Fruit fly (Drosophila melanogaster) whole organism, embryonic: ENCODE results near the gene CG9107.
A peak's percentile ranks its signal among the peaks of the same experiment; 100 is the strongest.

Experiments
- B-H1 ChIP-seq: fragments of 200-800 bp; sonication (Bioruptor generic); IDR thresholded peaks from 3 replicates; pipeline ENCODE4 v1.3.6; 2022; ENCODE audit warnings: missing biosample characterization, missing genetic modification characterization
- CG10431 ChIP-seq: fragments of 200-800 bp; sonication (Bioruptor generic); optimal IDR thresholded peaks from 3 replicates; lab custom pipeline; 2018; ENCODE audit warnings: missing biosample characterization, mild to moderate bottlenecking, missing genetic modification characterization
- CG11696 ChIP-seq: fragments of 200-800 bp; sonication (Bioruptor generic); IDR thresholded peaks from 2 replicates; pipeline ENCODE4 v1.3.6; 2022; ENCODE audit warnings: missing biosample characterization, missing genetic modification characterization
- CG12104 ChIP-seq: fragments of 200-800 bp; sonication (Bioruptor generic); optimal IDR thresholded peaks from 3 replicates; lab custom pipeline; 2016; ENCODE audit warnings: missing biosample characterization, missing genetic modification characterization
- CG12744 ChIP-seq: fragments of 200-800 bp; sonication (Bioruptor generic); optimal IDR thresholded peaks from 2 replicates; lab custom pipeline; 2016; ENCODE audit warnings: missing biosample characterization, missing genetic modification characterization
- CG15601 ChIP-seq: fragments of 200-800 bp; sonication (Bioruptor generic); optimal IDR thresholded peaks from 3 replicates; lab custom pipeline; 2019; ENCODE audit warnings: missing biosample characterization, mild to moderate bottlenecking, missing genetic modification characterization, moderate library complexity
- CG16863 ChIP-seq: fragments of 200-800 bp; sonication (Bioruptor generic); optimal IDR thresholded peaks from 3 replicates; lab custom pipeline; 2016; ENCODE audit warnings: missing biosample characterization, missing genetic modification characterization
- CG2889 ChIP-seq: fragments of 200-800 bp; sonication (Bioruptor generic); IDR thresholded peaks from 3 replicates; pipeline ENCODE4 v1.3.6; 2022; ENCODE audit warnings: missing biosample characterization, missing genetic modification characterization
- CG30431 ChIP-seq: fragments of 200-800 bp; sonication (Bioruptor generic); optimal IDR thresholded peaks from 2 replicates; lab custom pipeline; 2017; ENCODE audit warnings: missing biosample characterization, missing genetic modification characterization
- CG34224 ChIP-seq: fragments of 200-800 bp; sonication (Bioruptor generic); IDR thresholded peaks from 3 replicates; pipeline ENCODE4 v1.3.6; 2022; ENCODE audit warnings: missing biosample characterization, missing genetic modification characterization; ENCODE audit not compliant: partially characterized antibody
- CG42726 ChIP-seq: fragments of 200-800 bp; sonication (Bioruptor generic); IDR thresholded peaks from 2 replicates; pipeline ENCODE4 v1.3.6; 2022; ENCODE audit warnings: missing biosample characterization, missing genetic modification characterization; ENCODE audit not compliant: partially characterized antibody
- CG4820 ChIP-seq: fragments of 200-800 bp; sonication (Bioruptor generic); optimal IDR thresholded peaks from 3 replicates; lab custom pipeline; 2016; ENCODE audit warnings: missing biosample characterization, missing genetic modification characterization
- CG7271 ChIP-seq: fragments of 200-800 bp; sonication (Bioruptor generic); optimal IDR thresholded peaks from 2 replicates; lab custom pipeline; 2018; ENCODE audit warnings: missing biosample characterization, mild to moderate bottlenecking, missing genetic modification characterization, moderate library complexity
- CG9437 ChIP-seq: fragments of 200-800 bp; sonication (Bioruptor generic); optimal IDR thresholded peaks from 2 replicates; lab custom pipeline; 2018; ENCODE audit warnings: missing biosample characterization, mild to moderate bottlenecking, missing genetic modification characterization
- CG9817 ChIP-seq: fragments of 200-800 bp; sonication (Bioruptor generic); optimal IDR thresholded peaks from 2 replicates; lab custom pipeline; 2018; ENCODE audit warnings: missing biosample characterization, mild to moderate bottlenecking, missing genetic modification characterization, moderate library complexity
- CoRest ChIP-seq: fragments of 200-800 bp; sonication (Bioruptor generic); optimal IDR thresholded peaks from 3 replicates; lab custom pipeline; 2018; ENCODE audit warnings: missing biosample characterization, mild to moderate bottlenecking, missing genetic modification characterization, moderate library complexity
- D19A ChIP-seq: fragments of 200-800 bp; optimal IDR thresholded peaks from 3 replicates; lab custom pipeline; 2019; ENCODE audit warnings: missing biosample characterization, mild to moderate bottlenecking, missing genetic modification characterization, moderate library complexity
- Dip2 ChIP-seq: fragments of 200-800 bp; sonication (Bioruptor generic); IDR thresholded peaks from 2 replicates; pipeline ENCODE4 v1.3.6; 2022; ENCODE audit warnings: missing biosample characterization, missing genetic modification characterization
- Doc2 ChIP-seq: fragments of 200-800 bp; sonication (Bioruptor generic); IDR thresholded peaks from 2 replicates; pipeline ENCODE4 v1.3.6; 2022; ENCODE audit warnings: missing biosample characterization, missing genetic modification characterization
- Eip74EF ChIP-seq, 2 experiments: fragments of 200-800 bp in 1 of 2; fragments of >200 bp in 1 of 2; sonication (Bioruptor generic) in 1 of 2; optimal IDR thresholded peaks; 2 replicates each; lab custom pipeline; 2017 to 2019; ENCODE audit warnings: missing biosample characterization in 2 of 2, missing genetic modification characterization in 2 of 2, mild to moderate bottlenecking in 1 of 2, moderate library complexity in 1 of 2
- Fer1 ChIP-seq: fragments of 200-800 bp; sonication (Bioruptor generic); optimal IDR thresholded peaks from 2 replicates; lab custom pipeline; 2017; ENCODE audit warnings: missing biosample characterization, mild to moderate bottlenecking, missing genetic modification characterization
- HHEX ChIP-seq: fragments of 200-800 bp; sonication (Bioruptor generic); optimal IDR thresholded peaks from 3 replicates; lab custom pipeline; 2017; ENCODE audit warnings: missing biosample characterization, mild to moderate bottlenecking, missing genetic modification characterization, missing genetic modification reagents
- Hand ChIP-seq: fragments of 200-800 bp; sonication (Bioruptor generic); optimal IDR thresholded peaks from 2 replicates; lab custom pipeline; 2017; ENCODE audit warnings: mild to moderate bottlenecking, missing biosample characterization, missing genetic modification reagents, missing genetic modification characterization
- Hr51 ChIP-seq, 2 experiments: fragments of 200-800 bp; sonication (Bioruptor generic); optimal IDR thresholded peaks; 2 replicates in 1 of 2; 3 replicates in 1 of 2; lab custom pipeline; 2016 to 2018; ENCODE audit warnings: missing biosample characterization in 2 of 2, missing genetic modification characterization in 2 of 2, mild to moderate bottlenecking in 1 of 2, moderate library complexity in 1 of 2
- Neu2 ChIP-seq: fragments of 200-800 bp; sonication (Bioruptor generic); optimal IDR thresholded peaks from 3 replicates; lab custom pipeline; 2016; ENCODE audit warnings: missing biosample characterization, missing genetic modification characterization, borderline replicate concordance
- Sin3A ChIP-seq: fragments of >200 bp; optimal IDR thresholded peaks from 2 replicates; lab custom pipeline; 2018
- Taf1 ChIP-seq: fragments of 200-800 bp; sonication (Bioruptor generic); IDR thresholded peaks from 2 replicates; pipeline ENCODE4 v1.3.6; 2022; ENCODE audit warnings: missing biosample characterization, missing genetic modification characterization
- abd-A ChIP-seq: fragments of 200-800 bp; sonication (Bioruptor generic); optimal IDR thresholded peaks from 3 replicates; lab custom pipeline; 2019; ENCODE audit warnings: missing biosample characterization, mild to moderate bottlenecking, missing genetic modification characterization, moderate library complexity
- aop ChIP-seq: fragments of 200-800 bp; sonication (Bioruptor generic); IDR thresholded peaks from 2 replicates; pipeline ENCODE4 v1.3.6; 2022; ENCODE audit warnings: missing biosample characterization, missing genetic modification characterization
- ap ChIP-seq: fragments of 200-800 bp; sonication (Bioruptor generic); IDR thresholded peaks from 2 replicates; pipeline ENCODE4 v1.3.6; 2022; ENCODE audit warnings: missing biosample characterization, missing genetic modification characterization
- ase ChIP-seq: fragments of 200-800 bp; sonication (Bioruptor generic); IDR thresholded peaks from 3 replicates; pipeline ENCODE4 v1.3.6; 2022; ENCODE audit warnings: missing biosample characterization, missing genetic modification characterization
- cg ChIP-seq: fragments of 200-800 bp; sonication (Bioruptor generic); optimal IDR thresholded peaks from 3 replicates; lab custom pipeline; 2019; ENCODE audit warnings: missing biosample characterization, mild to moderate bottlenecking, missing genetic modification characterization, moderate library complexity
- da ChIP-seq: fragments of 200-800 bp; sonication (Bioruptor generic); optimal IDR thresholded peaks from 2 replicates; lab custom pipeline; 2016; ENCODE audit warnings: missing biosample characterization, missing genetic modification characterization
- dati ChIP-seq: fragments of 200-800 bp; sonication (Bioruptor generic); IDR thresholded peaks from 2 replicates; pipeline ENCODE4 v1.3.6; 2022; ENCODE audit warnings: missing biosample characterization, missing genetic modification characterization
- lab ChIP-seq: fragments of 200-800 bp; sonication (Bioruptor generic); optimal IDR thresholded peaks from 3 replicates; lab custom pipeline; 2017; ENCODE audit warnings: missing biosample characterization, missing genetic modification characterization, mild to moderate bottlenecking, moderate library complexity, missing genetic modification reagents
- lilli ChIP-seq: fragments of 200-800 bp; sonication (Bioruptor generic); optimal IDR thresholded peaks from 3 replicates; lab custom pipeline; 2016; ENCODE audit warnings: missing biosample characterization, missing genetic modification characterization
- lmd ChIP-seq: fragments of 200-800 bp; sonication (Bioruptor generic); IDR thresholded peaks from 2 replicates; pipeline ENCODE4 v1.3.6; 2022; ENCODE audit warnings: missing biosample characterization, missing genetic modification characterization
- mam ChIP-seq: fragments of 200-800 bp; sonication (Bioruptor generic); optimal IDR thresholded peaks from 3 replicates; lab custom pipeline; 2016; ENCODE audit warnings: missing biosample characterization, missing genetic modification characterization
- nau ChIP-seq: fragments of 200-800 bp; sonication (Bioruptor generic); optimal IDR thresholded peaks from 3 replicates; lab custom pipeline; 2017; ENCODE audit warnings: missing biosample characterization, mild to moderate bottlenecking, missing genetic modification characterization, missing genetic modification reagents
- pho ChIP-seq: fragments of 200-800 bp; sonication (Bioruptor generic); optimal IDR thresholded peaks from 2 replicates; lab custom pipeline; 2016; ENCODE audit warnings: missing biosample characterization, missing genetic modification characterization
- phol ChIP-seq: fragments of 200-800 bp; sonication (Bioruptor generic); optimal IDR thresholded peaks from 3 replicates; lab custom pipeline; 2018; ENCODE audit warnings: missing biosample characterization, mild to moderate bottlenecking, missing genetic modification characterization, moderate library complexity
- psq ChIP-seq: fragments of 200-800 bp; sonication (Bioruptor generic); optimal IDR thresholded peaks from 2 replicates; lab custom pipeline; 2017; ENCODE audit warnings: missing biosample characterization, missing genetic modification characterization
- pzg ChIP-seq: fragments of 200-800 bp; sonication (Bioruptor generic); optimal IDR thresholded peaks from 3 replicates; lab custom pipeline; 2018; ENCODE audit warnings: missing biosample characterization, mild to moderate bottlenecking, missing genetic modification characterization, moderate library complexity
- sc ChIP-seq, 3 experiments: fragments of >200 bp in 2 of 3; fragments of 200-800 bp in 1 of 3; sonication (Bioruptor generic) in 1 of 3; optimal IDR thresholded peaks; 2 replicates in 2 of 3; 3 replicates in 1 of 3; lab custom pipeline; 2017; ENCODE audit warnings: mild to moderate bottlenecking in 1 of 3, missing biosample characterization in 1 of 3, missing genetic modification characterization in 1 of 3, missing genetic modification reagents in 1 of 3
- slou ChIP-seq: fragments of 200-800 bp; sonication (Bioruptor generic); optimal IDR thresholded peaks from 3 replicates; lab custom pipeline; 2016; ENCODE audit warnings: missing biosample characterization, missing genetic modification characterization
- ttk ChIP-seq: fragments of 200-800 bp; sonication (Bioruptor generic); IDR thresholded peaks from 2 replicates; pipeline ENCODE4 v2.1.2; 2022; ENCODE audit warnings: missing biosample characterization, missing genetic modification characterization
- twi ChIP-seq: fragments of 200-800 bp; optimal IDR thresholded peaks from 2 replicates; lab custom pipeline; 2019; ENCODE audit warnings: missing biosample characterization, mild to moderate bottlenecking, missing genetic modification characterization, moderate library complexity
- usp ChIP-seq: fragments of >200 bp; optimal IDR thresholded peaks from 2 replicates; lab custom pipeline; 2017; ENCODE audit warnings: missing biosample characterization, missing genetic modification characterization
- yki ChIP-seq: fragments of >200 bp; optimal IDR thresholded peaks from 3 replicates; lab custom pipeline; 2018
- zen ChIP-seq: fragments of 200-800 bp; sonication (Bioruptor generic); optimal IDR thresholded peaks from 3 replicates; lab custom pipeline; 2018; ENCODE audit warnings: missing biosample characterization, mild to moderate bottlenecking, missing genetic modification characterization, moderate library complexity

Gene CG9107

DNA sequence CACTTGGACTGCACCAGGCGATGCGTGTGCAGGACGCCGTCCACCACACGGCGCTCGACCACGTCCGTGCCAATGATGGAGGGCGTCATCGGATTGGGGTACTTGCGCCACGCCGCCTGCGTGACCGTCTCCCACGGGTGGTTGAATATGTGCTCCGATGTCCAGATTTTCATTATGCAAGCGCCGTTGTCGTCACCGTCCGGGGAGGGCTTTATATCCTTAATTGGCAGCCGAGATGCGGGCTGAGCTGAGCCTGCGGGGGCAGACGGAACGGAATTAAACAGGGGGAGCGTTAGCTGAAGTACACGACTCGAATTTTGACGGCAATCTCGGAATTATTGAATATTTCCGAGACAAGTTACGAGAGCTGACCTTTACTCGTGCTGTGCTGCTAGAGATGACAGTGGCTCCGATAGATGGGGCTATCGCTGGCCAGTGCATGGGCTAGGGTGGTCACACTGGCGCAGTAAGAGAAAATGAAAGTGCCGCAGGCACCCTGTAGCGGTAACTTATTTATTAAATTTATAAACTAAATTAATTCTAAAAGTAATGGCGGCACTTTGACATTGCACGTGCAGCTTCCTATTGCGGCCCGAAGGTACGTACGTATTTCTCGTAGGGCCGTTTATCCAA, 23.3 kb upstream of the CG9107 start, which contains the start of gene IPIP (continued):
- TF ChIP-seq zen (tag; lab: Kevin White, UChicago), result no peak
- no peak for TF ChIP-seq CG15601 (tag; lab: Kevin White, UChicago)
- peak; percentile 60 for TF ChIP-seq lab (GFP tag; lab: Kevin White, UChicago)
- TF ChIP-seq B-H1 (GFP tag; lab: Robert Waterston, UW), result no peak
- peak; percentile 83 for TF ChIP-seq pzg (GFP tag; lab: Kevin White, UChicago)
- TF ChIP-seq CG9437, result peak; percentile 6
- TF ChIP-seq Doc2 (GFP tag; lab: Robert Waterston, UW), result no peak
- TF ChIP-seq CG9817 (tag; lab: Kevin White, UChicago), result peak; percentile 32
- TF ChIP-seq sc (optimal IDR thresholded peaks at IDR 0.05; lab: Kevin White, UChicago), result no peak
- no peak for TF ChIP-seq sc (GFP tag; optimal IDR thresholded peaks at IDR 0.05; lab: Kevin White, UChicago)
- TF ChIP-seq D19A, result no peak
- no peak for TF ChIP-seq CG30431 (GFP tag; lab: Kevin White, UChicago)
- no peak for TF ChIP-seq HHEX (GFP tag; lab: Kevin White, UChicago)
- TF ChIP-seq CG10431 (GFP tag; lab: Kevin White, UChicago), result peak; percentile 57
- no peak for TF ChIP-seq Hand (GFP tag; lab: Kevin White, UChicago)
- TF ChIP-seq CG34224 (GFP tag; lab: Robert Waterston, UW), result peak; percentile 75
- peak; percentile 4 for TF ChIP-seq Fer1 (GFP tag; lab: Kevin White, UChicago)
- no peak; the same call in 1 of the 2 replicates for TF ChIP-seq ttk (GFP tag; lab: Robert Waterston, UW)
- peak; percentile 52 for TF ChIP-seq mam
- no peak for TF ChIP-seq usp
- TF ChIP-seq cg, result no peak
- peak; percentile 13; the same call in 1 of the 2 replicates for TF ChIP-seq dati (GFP tag; lab: Robert Waterston, UW)
- no peak for TF ChIP-seq Dip2 (GFP tag; lab: Robert Waterston, UW)
- TF ChIP-seq twi (tag; lab: Kevin White, UChicago), result no peak
- TF ChIP-seq CG7271 (tag; lab: Kevin White, UChicago), result no peak
- no peak for TF ChIP-seq yki (lab: Kevin White, UChicago)
- no peak for TF ChIP-seq Eip74EF (GFP tag; optimal IDR thresholded peaks at IDR 0.05; lab: Kevin White, UChicago)
- TF ChIP-seq CG12104 (GFP tag; lab: Kevin White, UChicago), result no peak
- TF ChIP-seq aop (GFP tag; lab: Robert Waterston, UW), result no peak
- TF ChIP-seq ap (GFP tag; lab: Robert Waterston, UW), result no peak
- TF ChIP-seq nau (GFP tag; lab: Kevin White, UChicago), result no peak
- TF ChIP-seq da (GFP tag; lab: Kevin White, UChicago), result no peak
- TF ChIP-seq Neu2 (GFP tag; lab: Kevin White, UChicago), result no peak
- peak; percentile 34 for TF ChIP-seq Sin3A (lab: Kevin White, UChicago)
- TF ChIP-seq psq, result no peak
- TF ChIP-seq phol (tag; lab: Kevin White, UChicago), result peak; percentile 39
- TF ChIP-seq lilli (GFP tag; lab: Kevin White, UChicago), result peak; percentile 34
- no peak for TF ChIP-seq CoRest (tag; lab: Kevin White, UChicago)
- TF ChIP-seq CG4820, result no peak
- no peak for TF ChIP-seq Taf1 (GFP tag; lab: Robert Waterston, UW)
- TF ChIP-seq slou (GFP tag; lab: Kevin White, UChicago), result no peak
- TF ChIP-seq Hr51 (GFP tag; optimal IDR thresholded peaks at IDR 0.05; lab: Kevin White, UChicago), result no peak
- no peak for TF ChIP-seq CG16863 (GFP tag; lab: Kevin White, UChicago)
- TF ChIP-seq CG11696 (GFP tag; lab: Robert Waterston, UW), result no peak
- peak; percentile 49; the same call in 1 of the 2 replicates for TF ChIP-seq lmd (GFP tag; lab: Robert Waterston, UW)
- TF ChIP-seq abd-A (tag; lab: Kevin White, UChicago), result no peak
- no peak for TF ChIP-seq pho (GFP tag; lab: Kevin White, UChicago)
- TF ChIP-seq ase (GFP tag; lab: Robert Waterston, UW), result peak; percentile 34; the same call in 1 of the 3 replicates
- TF ChIP-seq CG12744 (GFP tag; lab: Kevin White, UChicago), result no peak
- no peak for TF ChIP-seq CG2889 (GFP tag; lab: Robert Waterston, UW)
- peak; percentile 93 for TF ChIP-seq CG42726 (GFP tag; lab: Robert Waterston, UW)
